Worm (Caenorhabditis elegans) whole organism, mixed stage, embryonic: Measurements from ENCODE around the gene nlr-1.

Experiments used
- ceh-39 ChIP-seq: fragments of 150-350 bp; optimal IDR thresholded peaks from 2 replicates; lab custom pipeline; 2014; ENCODE audit warnings: missing biosample characterization, missing genetic modification characterization
- ceh-43 ChIP-seq: fragments of 200-800 bp; sonication (Bioruptor generic); optimal IDR thresholded peaks from 2 replicates; lab custom pipeline; 2018; ENCODE audit warnings: mild to moderate bottlenecking, missing genetic modification characterization, moderate library complexity, missing compliant biosample characterization
- elt-1 ChIP-seq: sonication (generic microtip); optimal IDR thresholded peaks from 2 replicates; lab custom pipeline; 2017; ENCODE audit warnings: missing genetic modification characterization, mild to moderate bottlenecking, missing compliant biosample characterization, antibody characterized with exemption, moderate library complexity, borderline replicate concordance; ENCODE audit not compliant: insufficient read depth
- elt-3 ChIP-seq: fragments of 150-350 bp; optimal IDR thresholded peaks from 2 replicates; lab custom pipeline; 2014; ENCODE audit warnings: missing biosample characterization, missing genetic modification characterization
- lsy-2 ChIP-seq: fragments of 150-350 bp; optimal IDR thresholded peaks from 2 replicates; lab custom pipeline; 2014; ENCODE audit warnings: missing biosample characterization, missing genetic modification characterization
- nhr-12 ChIP-seq: fragments of 150-350 bp; optimal IDR thresholded peaks from 2 replicates; lab custom pipeline; 2014; ENCODE audit warnings: missing biosample characterization, missing genetic modification characterization
- nhr-28 ChIP-seq: fragments of 150-350 bp; optimal IDR thresholded peaks from 2 replicates; lab custom pipeline; 2014; ENCODE audit warnings: missing biosample characterization, missing genetic modification characterization
- nhr-76 ChIP-seq: sonication (generic microtip); optimal IDR thresholded peaks from 2 replicates; lab custom pipeline; 2017; ENCODE audit warnings: missing biosample characterization, missing genetic modification characterization
- snpc-4 ChIP-seq: fragments of 150-350 bp; optimal IDR thresholded peaks from 2 replicates; lab custom pipeline; 2014; ENCODE audit warnings: missing biosample characterization, missing genetic modification characterization
- unc-39 ChIP-seq: fragments of 150-350 bp; optimal IDR thresholded peaks from 2 replicates; lab custom pipeline; 2014; ENCODE audit warnings: missing biosample characterization, missing genetic modification characterization

- TF ChIP-seq elt-3, result no peak
- no peak for TF ChIP-seq ceh-43 (GFP tag; lab: Kevin White, UChicago)
- TF ChIP-seq lsy-2, result no peak
- no peak for TF ChIP-seq unc-39 (tag; lab: Kevin White, UChicago)
- TF ChIP-seq snpc-4 (tag; lab: Kevin White, UChicago), result no peak
- TF ChIP-seq elt-1, result no peak
- no peak for TF ChIP-seq nhr-28 (tag; lab: Kevin White, UChicago)
- TF ChIP-seq nhr-12 (tag; lab: Kevin White, UChicago), result no peak
- no peak for TF ChIP-seq ceh-39 (tag; lab: Kevin White, UChicago)
- no peak for TF ChIP-seq nhr-76 (tag; lab: Kevin White, UChicago)
These were observed 34.7 kb upstream of the nlr-1 start for ce11 chrIV:12212814-12213213.
